Worm (Caenorhabditis elegans) whole organism, young adult: ENCODE results near the gene cpg-24.

ENCODE experiments used
- B0019.2 ChIP-seq: fragments of 200-800 bp; sonication (Bioruptor generic); conservative IDR thresholded peaks from 2 replicates; pipeline ENCODE4 v1.3.6; 2022; ENCODE audit warnings: missing genetic modification reagents, missing genetic modification characterization, missing compliant biosample characterization
- B0336.3 ChIP-seq: fragments of 200-800 bp; sonication (Bioruptor generic); IDR thresholded peaks from 2 replicates; pipeline ENCODE4 v1.3.6; 2022; ENCODE audit warnings: missing genetic modification characterization, missing compliant biosample characterization
- C17E4.6 ChIP-seq: fragments of 200-800 bp; sonication (Bioruptor generic); IDR thresholded peaks from 2 replicates; pipeline ENCODE4 v1.3.6; 2022; ENCODE audit warnings: missing genetic modification reagents, missing genetic modification characterization, missing compliant biosample characterization
- F10E7.11 ChIP-seq: sonication (generic microtip); optimal IDR thresholded peaks from 2 replicates; lab custom pipeline; 2017; ENCODE audit warnings: mild to moderate bottlenecking, missing genetic modification characterization, moderate library complexity, missing compliant biosample characterization
- F22D6.2 ChIP-seq: sonication (generic microtip); optimal IDR thresholded peaks from 2 replicates; lab custom pipeline; 2016; ENCODE audit warnings: mild to moderate bottlenecking, missing genetic modification characterization, missing compliant biosample characterization
- F33H1.4 ChIP-seq: fragments of 200-800 bp; sonication (Bioruptor generic); IDR thresholded peaks from 2 replicates; pipeline ENCODE4 v1.3.6; 2022; ENCODE audit warnings: missing genetic modification reagents, missing genetic modification characterization, missing compliant biosample characterization
- F52B5.7 ChIP-seq: sonication (generic microtip); optimal IDR thresholded peaks from 2 replicates; lab custom pipeline; 2016; ENCODE audit warnings: mild to moderate bottlenecking, missing genetic modification characterization, missing compliant biosample characterization
- F55B11.4 ChIP-seq: sonication (generic microtip); optimal IDR thresholded peaks from 2 replicates; lab custom pipeline; 2016; ENCODE audit warnings: missing compliant biosample characterization, missing genetic modification characterization, borderline replicate concordance; ENCODE audit not compliant: insufficient read depth
- Y95B8A.8 ChIP-seq: fragments of 200-800 bp; sonication (Bioruptor generic); IDR thresholded peaks from 2 replicates; pipeline ENCODE4 v1.3.6; 2022; ENCODE audit warnings: missing genetic modification reagents, missing genetic modification characterization, missing compliant biosample characterization
- ZK185.1 ChIP-seq: sonication (generic microtip); optimal IDR thresholded peaks from 2 replicates; lab custom pipeline; 2016; ENCODE audit warnings: mild to moderate bottlenecking, missing genetic modification characterization, missing compliant biosample characterization; ENCODE audit not compliant: poor library complexity, severe bottlenecking
- attf-6 ChIP-seq: fragments of 200-800 bp; sonication (Bioruptor generic); IDR thresholded peaks from 2 replicates; pipeline ENCODE4 v1.3.6; 2022; ENCODE audit warnings: missing genetic modification reagents, missing genetic modification characterization, missing compliant biosample characterization
- ccch-3 ChIP-seq: fragments of 200-800 bp; sonication (Bioruptor generic); optimal IDR thresholded peaks from 2 replicates; lab custom pipeline; 2018; ENCODE audit warnings: mild to moderate bottlenecking, missing genetic modification characterization, missing compliant biosample characterization
- ceh-40 ChIP-seq: fragments of 200-800 bp; sonication (Bioruptor generic); IDR thresholded peaks from 2 replicates; pipeline ENCODE4 v1.3.6; 2022; ENCODE audit warnings: missing genetic modification characterization, missing compliant biosample characterization
- dpff-1 ChIP-seq: sonication (generic microtip); optimal IDR thresholded peaks from 2 replicates; lab custom pipeline; 2017; ENCODE audit warnings: mild to moderate bottlenecking, missing genetic modification characterization, missing compliant biosample characterization
- efl-1 ChIP-seq: fragments of 150-350 bp; optimal IDR thresholded peaks from 2 replicates; lab custom pipeline; 2014; ENCODE audit warnings: missing biosample characterization, missing genetic modification reagents, missing genetic modification characterization
- egl-18 ChIP-seq: fragments of 200-800 bp; sonication (Bioruptor generic); IDR thresholded peaks from 2 replicates; pipeline ENCODE4 v1.3.6; 2022; ENCODE audit warnings: missing genetic modification reagents, missing genetic modification characterization, missing compliant biosample characterization
- egl-44 ChIP-seq: fragments of 200-800 bp; sonication (Bioruptor generic); IDR thresholded peaks from 2 replicates; pipeline ENCODE4 v1.3.6; 2022; ENCODE audit warnings: missing genetic modification reagents, missing genetic modification characterization, missing compliant biosample characterization
- ekl-4 ChIP-seq: fragments of 200-800 bp; sonication (Bioruptor generic); IDR thresholded peaks from 2 replicates; pipeline ENCODE4 v1.3.6; 2022; ENCODE audit warnings: missing genetic modification reagents, missing genetic modification characterization, missing compliant biosample characterization
- him-1 ChIP-seq: sonication (generic microtip); optimal IDR thresholded peaks from 2 replicates; lab custom pipeline; 2016; ENCODE audit warnings: missing genotype, missing genetic modification reagents, missing genetic modification characterization, missing compliant biosample characterization
- hmg-20 ChIP-seq: fragments of 200-800 bp; sonication (Bioruptor generic); IDR thresholded peaks from 2 replicates; pipeline ENCODE4 v1.3.6; 2022; ENCODE audit warnings: missing genetic modification reagents, missing genetic modification characterization, missing compliant biosample characterization
- lag-1 ChIP-seq: fragments of 200-800 bp; sonication (Bioruptor generic); IDR thresholded peaks from 2 replicates; pipeline ENCODE4 v1.3.6; 2022; ENCODE audit warnings: missing genetic modification reagents, missing genetic modification characterization, missing compliant biosample characterization
- let-526 ChIP-seq: fragments of 200-800 bp; sonication (Bioruptor generic); IDR thresholded peaks from 2 replicates; pipeline ENCODE4 v1.3.6; 2022; ENCODE audit warnings: missing genetic modification reagents, missing genetic modification characterization, missing compliant biosample characterization
- let-607 ChIP-seq, 2 experiments: fragments of 200-800 bp in 1 of 2; sonication (Bioruptor generic) in 1 of 2; sonication (generic microtip) in 1 of 2; optimal IDR thresholded peaks; 2 replicates each; lab custom pipeline; 2016 to 2018; ENCODE audit warnings: mild to moderate bottlenecking in 2 of 2, missing compliant biosample characterization in 2 of 2, missing genetic modification characterization in 2 of 2, moderate library complexity in 2 of 2, missing genotype in 1 of 2
- lsl-1 ChIP-seq: fragments of 200-800 bp; sonication (Bioruptor generic); optimal IDR thresholded peaks from 2 replicates; lab custom pipeline; 2018; ENCODE audit warnings: mild to moderate bottlenecking, missing genetic modification characterization, moderate library complexity, missing compliant biosample characterization
- madf-3 ChIP-seq: fragments of 200-800 bp; sonication (Bioruptor generic); IDR thresholded peaks from 2 replicates; pipeline ENCODE4 v1.3.6; 2022; ENCODE audit warnings: missing genetic modification reagents, missing genetic modification characterization, missing compliant biosample characterization
- madf-6 ChIP-seq: fragments of 200-800 bp; sonication (Bioruptor generic); IDR thresholded peaks from 2 replicates; pipeline ENCODE4 v1.3.6; 2022; ENCODE audit warnings: missing genetic modification reagents, missing genetic modification characterization, missing compliant biosample characterization
- nhr-179 ChIP-seq: sonication (generic microtip); optimal IDR thresholded peaks from 2 replicates; lab custom pipeline; 2016; ENCODE audit warnings: mild to moderate bottlenecking, missing genetic modification characterization, missing compliant biosample characterization
- nhr-27 ChIP-seq: fragments of 200-800 bp; sonication (Bioruptor generic); optimal IDR thresholded peaks from 2 replicates; lab custom pipeline; 2018; ENCODE audit warnings: mild to moderate bottlenecking, missing genetic modification characterization, moderate library complexity, missing compliant biosample characterization
- rcor-1 ChIP-seq: fragments of 200-800 bp; sonication (Bioruptor generic); IDR thresholded peaks from 2 replicates; pipeline ENCODE4 v1.3.6; 2022; ENCODE audit warnings: missing genetic modification reagents, missing genetic modification characterization, missing compliant biosample characterization
- repo-1 ChIP-seq: sonication (generic microtip); optimal IDR thresholded peaks from 2 replicates; lab custom pipeline; 2017; ENCODE audit warnings: mild to moderate bottlenecking, missing genetic modification characterization, missing compliant biosample characterization
- snpc-1.3 ChIP-seq: sonication (generic microtip); optimal IDR thresholded peaks from 2 replicates; lab custom pipeline; 2017; ENCODE audit warnings: missing genetic modification characterization, mild to moderate bottlenecking, missing compliant biosample characterization, antibody characterized with exemption, moderate library complexity, missing genotype, missing genetic modification reagents; ENCODE audit not compliant: insufficient read depth
- tbp1 ChIP-seq: fragments of 200-800 bp; sonication (Bioruptor generic); optimal IDR thresholded peaks from 2 replicates; lab custom pipeline; 2018; ENCODE audit warnings: mild to moderate bottlenecking, missing genetic modification characterization, missing compliant biosample characterization
- tbx-9 ChIP-seq: sonication (generic microtip); optimal IDR thresholded peaks from 2 replicates; lab custom pipeline; 2016; ENCODE audit warnings: borderline replicate concordance, missing genetic modification characterization, inconsistent platforms, missing compliant biosample characterization
- ztf-18 ChIP-seq: sonication (generic microtip); optimal IDR thresholded peaks from 2 replicates; lab custom pipeline; 2016; ENCODE audit warnings: missing genotype, mild to moderate bottlenecking, missing genetic modification characterization, missing compliant biosample characterization

The cpg-24 gene

ce11 chrIV:1600784-1601183 lies 31.0 kb upstream of the cpg-24 start:
- peak; percentile 67 for TF ChIP-seq F33H1.4
- no peak for TF ChIP-seq tbx-9 (tag; lab: Kevin White, UChicago)

DNA sequence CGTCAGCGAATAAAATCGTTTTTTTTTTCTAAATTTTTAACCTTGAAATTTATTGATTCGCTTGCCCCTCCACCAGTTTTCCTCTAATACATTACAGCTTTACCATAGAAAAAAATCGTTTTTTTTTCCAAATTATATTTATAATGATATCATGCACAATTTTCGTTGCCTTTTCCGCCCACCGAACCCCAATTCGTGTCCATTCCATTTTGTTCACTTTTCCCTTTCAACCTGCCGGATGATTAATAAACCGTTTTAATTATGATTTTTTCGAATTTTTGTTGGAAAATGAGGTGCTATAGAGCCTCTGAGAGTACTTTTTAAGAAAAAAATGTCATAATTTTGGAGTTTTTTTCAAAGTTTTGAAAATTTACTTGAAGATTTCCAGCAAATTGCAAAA lies 30.4 kb upstream of the cpg-24 start, which contains the start of gene set-23:
Gene set-23 (plus strand): TSS at position 301 of the 400 bp plus-strand sequence.
- TF ChIP-seq ekl-4 (GFP tag; lab: Robert Waterston, UW) (no peak), egl-18 (no peak), F10E7.11 (no peak), him-1 (tag; lab: Kevin White, UChicago) (no peak), C17E4.6 (no peak), lsl-1 (GFP tag; lab: Kevin White, UChicago) (no peak)

- no peak for TF ChIP-seq let-526
- no peak for TF ChIP-seq B0336.3 (GFP tag; lab: Robert Waterston, UW)
- no peak for TF ChIP-seq tbx-9 (tag; lab: Kevin White, UChicago)
- TF ChIP-seq F52B5.7 (tag; lab: Kevin White, UChicago): no peak
- TF ChIP-seq F55B11.4 (tag; lab: Kevin White, UChicago): no peak
- no peak for TF ChIP-seq dpff-1
- no peak for TF ChIP-seq egl-44 (GFP tag; lab: Robert Waterston, UW)
- no peak for TF ChIP-seq ceh-40 (GFP tag; lab: Robert Waterston, UW)
- no peak for TF ChIP-seq rcor-1 (GFP tag; lab: Robert Waterston, UW)
- no peak for TF ChIP-seq lag-1
- no peak for TF ChIP-seq egl-18
- no peak for TF ChIP-seq hmg-20 (GFP tag; lab: Robert Waterston, UW)
- no peak for TF ChIP-seq F22D6.2 (tag; lab: Kevin White, UChicago)
- TF ChIP-seq madf-3 (GFP tag; lab: Robert Waterston, UW): no peak
- no peak for TF ChIP-seq B0019.2 (GFP tag; lab: Robert Waterston, UW)
- TF ChIP-seq repo-1 (tag; lab: Kevin White, UChicago): no peak
- TF ChIP-seq nhr-27: no peak
- no peak for TF ChIP-seq efl-1 (GFP tag; lab: Kevin White, UChicago)
- no peak for TF ChIP-seq ekl-4 (GFP tag; lab: Robert Waterston, UW)
- TF ChIP-seq let-607 (tag; optimal IDR thresholded peaks at IDR 0.05; lab: Kevin White, UChicago): no peak
Measured at ce11 chrIV:1602936-1603457, 28.8 kb upstream of the cpg-24 start.

DNA sequence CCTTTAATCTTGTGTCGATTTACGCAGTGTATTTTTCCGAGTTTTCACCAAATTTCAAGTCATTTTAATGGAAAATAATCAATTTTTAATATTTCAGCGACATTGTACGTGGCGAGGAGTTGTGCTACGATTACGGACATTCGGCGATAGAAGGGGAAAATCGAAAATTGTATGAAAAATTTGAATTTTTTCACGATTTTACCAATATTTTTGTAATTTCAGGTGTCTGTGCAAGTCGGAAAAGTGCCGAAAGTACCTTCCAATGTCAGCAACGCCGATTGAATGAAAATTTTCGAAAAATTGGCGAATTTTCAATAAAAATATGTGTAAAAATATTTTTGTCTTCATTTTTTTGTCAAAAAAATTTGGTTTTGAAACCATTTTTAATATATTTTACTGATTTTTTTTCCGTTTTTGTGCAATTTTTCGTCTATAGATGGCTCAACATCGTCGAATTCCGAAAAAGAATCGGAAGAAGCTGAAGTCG lies 26.4 kb upstream of the cpg-24 start, which contains the start of gene Y41D4B.11:
Gene Y41D4B.11 (plus strand): TSS at position 437 of the 487 bp plus-strand sequence.
- TF ChIP-seq snpc-1.3 (tag; lab: Kevin White, UChicago) (no peak), nhr-179 (tag; lab: Kevin White, UChicago) (no peak), egl-18 (no peak), attf-6 (GFP tag; lab: Robert Waterston, UW) (no peak), F22D6.2 (tag; lab: Kevin White, UChicago) (no peak), ztf-18 (no peak), hmg-20 (GFP tag; lab: Robert Waterston, UW) (no peak), ZK185.1 (tag; lab: Kevin White, UChicago) (no peak), Y95B8A.8 (no peak), ccch-3 (GFP tag; lab: Kevin White, UChicago) (no peak), tbp1 (GFP tag; lab: Kevin White, UChicago) (no peak), madf-6 (no peak)
